Fruit fly (Drosophila melanogaster): ENCODE measurements around the gene slx1.

The slx1 gene

DNA sequence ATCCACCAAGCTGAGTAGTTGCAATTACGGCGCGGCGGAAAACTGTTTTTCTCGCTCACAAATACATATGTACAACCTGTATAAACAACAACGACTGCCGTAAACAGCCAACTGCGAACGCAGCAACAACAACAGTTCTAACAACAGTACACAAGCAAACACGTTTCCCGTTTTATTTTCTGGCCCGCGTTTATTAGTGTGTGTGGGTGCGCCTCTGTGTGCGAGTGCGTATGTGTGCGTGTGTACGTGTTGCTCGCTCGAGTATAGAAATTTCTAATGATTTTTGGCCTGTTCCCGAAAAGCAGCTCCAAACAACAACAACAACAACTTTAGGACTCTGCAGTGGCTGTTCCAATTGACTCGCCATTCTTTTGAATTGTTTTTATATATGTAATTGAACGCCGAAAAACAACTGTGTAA lies 18.2 kb downstream of the slx1 start:
- TF ChIP-seq bab1 (GFP tag; optimal IDR thresholded peaks at IDR 0.05) (no peak), CG33017 (tag; optimal IDR thresholded peaks at IDR 0.05) (no peak), Crg-1 (GFP tag; optimal IDR thresholded peaks at IDR 0.05) (peak; percentile 63), CG11617 (GFP tag; optimal IDR thresholded peaks at IDR 0.05) (peak; percentile 38), CG7045 (GFP tag; optimal IDR thresholded peaks at IDR 0.05) (peak; percentile 42), ovo (GFP tag; optimal IDR thresholded peaks at IDR 0.05) (peak; percentile 87), cic (GFP tag; optimal IDR thresholded peaks at IDR 0.05) (peak; percentile 75), CG14711 (tag; optimal IDR thresholded peaks at IDR 0.05) (no peak), pad (GFP tag; optimal IDR thresholded peaks at IDR 0.05) (peak; percentile 65)

DNA sequence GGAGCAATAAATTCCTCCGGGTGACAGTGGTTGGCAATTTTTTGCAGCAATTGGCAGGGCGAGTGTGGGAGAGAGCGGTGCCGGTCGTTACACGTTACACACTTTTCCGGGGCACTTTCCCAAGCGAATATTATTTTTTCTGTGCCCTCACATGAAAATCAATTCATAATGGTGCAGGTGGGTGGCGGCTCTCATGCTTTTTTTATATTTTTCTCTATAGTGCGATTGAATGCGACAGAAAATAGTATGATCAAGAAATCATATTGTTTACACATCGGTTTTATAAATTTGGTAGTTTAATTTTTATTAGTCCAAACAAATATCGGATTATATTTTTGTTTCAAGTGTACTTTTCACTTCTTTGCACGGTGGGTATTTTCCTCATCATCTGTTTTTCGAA lies 19.9 kb downstream of the slx1 start:
- TF ChIP-seq CG7101 (tag; optimal IDR thresholded peaks at IDR 0.05) (no peak), Crg-1 (GFP tag; optimal IDR thresholded peaks at IDR 0.05) (no peak), CG33017 (tag; optimal IDR thresholded peaks at IDR 0.05) (no peak), CG7045 (GFP tag; optimal IDR thresholded peaks at IDR 0.05) (no peak), Clk (GFP tag; optimal IDR thresholded peaks at IDR 0.05) (no peak), cnc (optimal IDR thresholded peaks at IDR 0.05) (no peak)

DNA sequence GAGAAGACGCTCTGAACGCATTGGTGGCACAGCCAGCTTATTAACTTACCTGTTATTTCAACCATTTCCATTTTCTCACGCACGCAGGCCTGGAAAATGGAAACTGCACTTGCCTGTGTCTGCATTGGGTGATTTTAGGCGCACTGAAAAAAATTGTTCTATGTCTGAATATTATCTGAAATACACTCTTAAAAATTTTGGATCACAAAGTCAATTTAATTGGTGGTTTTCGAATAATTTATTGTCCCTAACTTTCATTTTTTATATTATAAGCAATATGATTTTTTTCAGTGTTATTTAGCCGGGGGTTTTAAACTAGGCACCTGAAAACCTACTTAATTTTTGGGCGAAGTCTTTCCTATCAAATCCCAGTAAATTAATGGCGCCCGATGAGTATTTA lies 21.3 kb downstream of the slx1 start:
- TF ChIP-seq Crg-1 (GFP tag; optimal IDR thresholded peaks at IDR 0.05), result no peak
- TF ChIP-seq Mnt (GFP tag; optimal IDR thresholded peaks at IDR 0.05), result no peak
- TF ChIP-seq cnc (optimal IDR thresholded peaks at IDR 0.05), result no peak
- TF ChIP-seq CG14711 (tag; optimal IDR thresholded peaks at IDR 0.05), result no peak
- no peak for TF ChIP-seq CG12768 (GFP tag; optimal IDR thresholded peaks at IDR 0.05)
- TF ChIP-seq tj (GFP tag; optimal IDR thresholded peaks at IDR 0.05), result no peak

DNA sequence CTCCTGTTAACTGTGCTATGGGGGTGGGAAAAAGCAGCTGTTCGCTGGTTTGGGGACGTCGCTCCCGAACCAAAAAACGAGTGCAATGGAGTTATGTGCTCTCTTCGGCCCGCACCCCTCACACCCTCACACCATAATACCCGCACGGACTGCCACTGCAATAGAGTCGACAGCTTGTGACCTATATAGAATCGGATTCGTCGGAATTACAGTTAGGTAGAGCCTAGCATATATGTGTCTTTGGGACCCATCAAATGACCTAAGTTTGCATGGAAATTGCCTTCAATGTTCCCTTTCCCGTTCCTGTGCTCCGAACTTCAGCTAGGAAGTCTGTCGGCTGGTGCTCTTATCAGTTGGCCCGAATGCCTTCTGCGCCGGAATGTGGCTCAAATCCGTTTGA lies 22.4 kb downstream of the slx1 start:
- no peak for TF ChIP-seq CG7045 (GFP tag; optimal IDR thresholded peaks at IDR 0.05)
- TF ChIP-seq CG5204 (GFP tag; optimal IDR thresholded peaks at IDR 0.05), result no peak
- no peak for TF ChIP-seq pad (GFP tag; optimal IDR thresholded peaks at IDR 0.05)
- no peak for TF ChIP-seq CG14711 (tag; optimal IDR thresholded peaks at IDR 0.05)

DNA sequence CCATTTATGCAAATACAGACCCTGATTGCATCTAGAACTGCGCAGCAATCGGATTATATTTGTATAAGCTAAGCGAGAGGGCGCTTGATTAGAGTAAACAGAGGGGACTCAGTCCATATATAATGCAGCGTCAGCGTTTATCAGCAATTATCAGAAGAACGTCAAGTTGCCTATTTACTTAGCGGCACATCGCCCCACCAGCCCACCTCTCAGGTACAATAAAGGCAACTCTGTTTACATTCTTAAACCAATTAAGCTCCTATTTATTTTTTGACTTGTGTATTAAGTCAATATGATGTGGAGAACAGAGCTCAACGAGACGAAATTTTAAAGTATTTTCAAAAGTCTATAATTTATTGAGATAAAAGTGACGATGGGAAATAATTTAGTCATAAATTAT lies 23.2 kb downstream of the slx1 start:
- TF ChIP-seq Crg-1 (GFP tag; optimal IDR thresholded peaks at IDR 0.05) (peak; percentile 100), CG7101 (tag; optimal IDR thresholded peaks at IDR 0.05) (peak; percentile 99), CG12768 (GFP tag; optimal IDR thresholded peaks at IDR 0.05) (peak; percentile 99), CG5204 (GFP tag; optimal IDR thresholded peaks at IDR 0.05) (peak; percentile 92), CG14711 (tag; optimal IDR thresholded peaks at IDR 0.05) (peak; percentile 89), cnc (optimal IDR thresholded peaks at IDR 0.05) (peak in 1 of 2 experiments; percentile 88), Mnt (GFP tag; optimal IDR thresholded peaks at IDR 0.05) (peak; percentile 96), tj (GFP tag; optimal IDR thresholded peaks at IDR 0.05) (peak; percentile 77), kay (GFP tag; ENCODE audit: borderline replicate concordance) (peak; percentile 99), toe (GFP tag; optimal IDR thresholded peaks at IDR 0.05) (peak; percentile 95), bab1 (GFP tag; optimal IDR thresholded peaks at IDR 0.05) (peak; percentile 56), CG7045 (GFP tag; optimal IDR thresholded peaks at IDR 0.05) (peak; percentile 99), pad (GFP tag; optimal IDR thresholded peaks at IDR 0.05) (peak; percentile 93), cic (GFP tag; optimal IDR thresholded peaks at IDR 0.05) (peak; percentile 99), Clk (GFP tag; optimal IDR thresholded peaks at IDR 0.05) (peak; percentile 96), CG11617 (GFP tag; optimal IDR thresholded peaks at IDR 0.05) (peak; percentile 98), CG33017 (tag; optimal IDR thresholded peaks at IDR 0.05) (peak; percentile 97), CG1620 (GFP tag; optimal IDR thresholded peaks at IDR 0.05) (peak; percentile 99), ovo (GFP tag; optimal IDR thresholded peaks at IDR 0.05) (peak; percentile 100), Hr96 (GFP tag; optimal IDR thresholded peaks at IDR 0.05) (peak; percentile 94)

DNA sequence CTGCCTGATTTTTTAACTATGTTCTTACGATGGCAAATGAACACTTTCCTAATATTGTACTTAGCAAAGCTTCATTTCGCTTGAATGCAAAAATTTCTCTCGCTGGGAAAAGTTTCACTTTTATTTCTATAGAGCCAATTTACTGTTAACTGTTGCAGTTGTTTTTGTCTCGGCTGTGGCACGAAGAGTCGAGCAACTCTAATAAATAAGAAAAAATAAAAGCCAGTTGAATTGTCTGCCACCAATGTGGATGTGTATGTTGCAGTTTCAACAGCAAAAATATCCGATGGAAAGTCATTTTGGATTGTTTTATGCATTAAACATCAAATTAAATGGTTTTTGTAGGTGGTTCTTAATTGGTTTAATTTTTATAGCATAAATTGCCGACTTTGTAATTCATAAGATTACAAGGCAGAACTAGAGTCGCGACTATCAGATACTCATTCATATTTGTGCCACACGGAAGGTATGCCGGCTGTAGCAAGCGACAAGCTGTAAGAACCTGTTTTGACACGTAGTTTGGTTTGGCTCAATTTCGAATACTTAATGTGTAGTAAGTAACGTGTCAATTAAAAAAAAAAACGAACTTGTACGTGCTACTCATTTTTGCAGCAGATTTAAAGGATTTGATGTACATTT lies 24.4 kb downstream of the slx1 start:
- no peak for TF ChIP-seq cic (GFP tag; optimal IDR thresholded peaks at IDR 0.05)
- TF ChIP-seq kay (GFP tag; ENCODE audit: borderline replicate concordance), result peak; percentile 66
- TF ChIP-seq bab1 (GFP tag; optimal IDR thresholded peaks at IDR 0.05), result no peak
- no peak for TF ChIP-seq Clk (GFP tag; optimal IDR thresholded peaks at IDR 0.05)
- TF ChIP-seq CG12768 (GFP tag; optimal IDR thresholded peaks at IDR 0.05), result no peak

DNA sequence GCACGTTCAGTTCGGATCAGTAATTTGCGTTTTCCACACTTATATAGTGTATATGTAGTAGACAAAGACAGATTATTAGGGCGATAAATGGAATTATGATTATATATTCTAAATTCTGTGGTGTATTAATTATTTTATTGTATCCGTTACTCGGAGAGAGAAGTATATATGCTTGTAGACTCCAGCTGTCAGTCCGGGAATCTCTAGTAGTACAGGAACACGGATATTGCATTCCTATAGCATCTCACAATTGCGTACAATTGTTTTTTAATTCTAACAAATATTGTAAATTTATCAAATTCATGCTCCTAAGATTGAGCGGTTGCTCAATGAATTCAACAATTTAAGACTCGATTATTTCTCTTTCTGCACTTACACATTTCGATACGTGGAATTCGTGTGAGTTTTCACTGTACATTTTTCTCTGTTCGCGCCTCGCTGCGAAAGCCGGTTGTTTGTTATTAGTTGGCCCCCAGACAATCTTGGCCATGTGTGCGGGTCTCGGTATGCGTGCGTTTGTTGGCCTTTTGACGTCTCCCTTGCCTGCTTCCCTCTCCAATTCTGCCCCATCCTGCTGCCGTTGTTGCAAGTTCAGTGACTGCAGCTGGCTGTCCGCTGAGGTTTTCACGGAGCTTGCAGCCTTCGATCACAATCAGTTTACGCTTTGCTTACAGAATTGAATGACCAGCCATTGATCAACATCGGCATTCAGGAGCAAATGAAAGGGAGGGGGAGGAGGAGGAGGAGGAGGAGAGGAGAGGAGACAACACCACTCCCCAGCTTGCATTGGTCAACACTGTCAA lies 25.8 kb downstream of the slx1 start:
- no peak for TF ChIP-seq Mnt (GFP tag; optimal IDR thresholded peaks at IDR 0.05)
- no peak for TF ChIP-seq CG7101 (tag; optimal IDR thresholded peaks at IDR 0.05)
- TF ChIP-seq CG33017 (tag; optimal IDR thresholded peaks at IDR 0.05), result no peak
- no peak for TF ChIP-seq bab1 (GFP tag; optimal IDR thresholded peaks at IDR 0.05)
- no peak for TF ChIP-seq kay (GFP tag; ENCODE audit: borderline replicate concordance)
- TF ChIP-seq tj (GFP tag; optimal IDR thresholded peaks at IDR 0.05), result no peak
- TF ChIP-seq CG14711 (tag; optimal IDR thresholded peaks at IDR 0.05), result no peak
- no peak for TF ChIP-seq cic (GFP tag; optimal IDR thresholded peaks at IDR 0.05)

Data from whole organism, adult.